Fruit fly (Drosophila melanogaster) whole organism, wandering third instar larva: ENCODE measurements around the gene CG2854.

Experiments used
- CG9705 ChIP-seq: fragments of 200-800 bp; sonication (Bioruptor generic); optimal IDR thresholded peaks from 2 replicates; lab custom pipeline; 2018; ENCODE audit warnings: missing biosample characterization, mild to moderate bottlenecking, missing genetic modification characterization
- CrebA ChIP-seq: fragments of 200-800 bp; sonication (Bioruptor generic); optimal IDR thresholded peaks from 2 replicates; lab custom pipeline; 2016; ENCODE audit warnings: missing biosample characterization, mild to moderate bottlenecking, missing genetic modification characterization, borderline replicate concordance
- Dfd ChIP-seq: fragments of >200 bp; optimal IDR thresholded peaks from 2 replicates; lab custom pipeline; 2017; ENCODE audit warnings: missing biosample characterization, missing genetic modification characterization
- Dif ChIP-seq: fragments of 200-275, 200-300 bp; sonication (Bioruptor generic); optimal IDR thresholded peaks from 2 replicates; lab custom pipeline; 2018; ENCODE audit warnings: missing biosample characterization, missing genetic modification characterization; ENCODE audit not compliant: partially characterized antibody
- HLH106 ChIP-seq: fragments of 200-800 bp; optimal IDR thresholded peaks from 3 replicates; lab custom pipeline; 2019; ENCODE audit warnings: missing biosample characterization, mild to moderate bottlenecking, missing genetic modification characterization, moderate library complexity
- Hnf4 ChIP-seq: fragments of 200-800 bp; sonication (Bioruptor generic); optimal IDR thresholded peaks from 2 replicates; lab custom pipeline; 2016; ENCODE audit warnings: missing biosample characterization, mild to moderate bottlenecking, missing genetic modification characterization
- Hr78 ChIP-seq: fragments of >200 bp; optimal IDR thresholded peaks from 2 replicates; lab custom pipeline; 2017; ENCODE audit warnings: missing biosample characterization, missing genetic modification characterization
- Hr83 ChIP-seq: fragments of 200-300 bp; sonication (Bioruptor generic); optimal IDR thresholded peaks from 2 replicates; lab custom pipeline; 2016; ENCODE audit warnings: missing biosample characterization, mild to moderate bottlenecking, missing genetic modification characterization, moderate library complexity; ENCODE audit not compliant: poor library complexity, severe bottlenecking
- Myc ChIP-seq: fragments of >200 bp; optimal IDR thresholded peaks from 2 replicates; lab custom pipeline; 2017
- N ChIP-seq: fragments of >200 bp; optimal IDR thresholded peaks from 2 replicates; lab custom pipeline; 2018; ENCODE audit warnings: missing biosample characterization, missing external identifiers, missing genetic modification characterization
- OdsH ChIP-seq: fragments of 200-800 bp; sonication (Bioruptor generic); optimal IDR thresholded peaks from 2 replicates; lab custom pipeline; 2016; ENCODE audit warnings: missing biosample characterization, mild to moderate bottlenecking, missing genetic modification characterization
- Rel ChIP-seq, 2 experiments: fragments of 200-800 bp; sonication (Bioruptor generic) in 1 of 2; optimal IDR thresholded peaks; 2 replicates in 1 of 2; 3 replicates in 1 of 2; lab custom pipeline; 2016 to 2019; ENCODE audit warnings: mild to moderate bottlenecking in 2 of 2, missing biosample characterization in 2 of 2, missing genetic modification characterization in 2 of 2, moderate library complexity in 1 of 2
- Sp1 ChIP-seq: fragments of 200-800 bp; sonication (Bioruptor generic); optimal IDR thresholded peaks from 3 replicates; lab custom pipeline; 2019; ENCODE audit warnings: missing biosample characterization, mild to moderate bottlenecking, missing genetic modification characterization, moderate library complexity
- Vsx2 ChIP-seq: fragments of 200-300, 225-300 bp; sonication (Bioruptor generic); optimal IDR thresholded peaks from 2 replicates; lab custom pipeline; 2018; ENCODE audit warnings: missing biosample characterization, missing genetic modification characterization; ENCODE audit not compliant: partially characterized antibody
- br ChIP-seq: fragments of 200-800 bp; sonication (Bioruptor generic); optimal IDR thresholded peaks from 2 replicates; lab custom pipeline; 2016; ENCODE audit warnings: missing biosample characterization, missing genetic modification characterization
- dl ChIP-seq, 2 experiments: fragments of 175-275, 200-275 bp in 1 of 2; fragments of 200-275 bp in 1 of 2; sonication (Bioruptor generic); optimal IDR thresholded peaks; lab custom pipeline; 2018; ENCODE audit warnings: mild to moderate bottlenecking in 2 of 2, missing biosample characterization in 2 of 2, missing genetic modification characterization in 2 of 2, moderate library complexity in 2 of 2; ENCODE audit not compliant: partially characterized antibody in 2 of 2, insufficient read depth in 1 of 2
- dmrt93B ChIP-seq: fragments of 200-800 bp; sonication (Bioruptor generic); optimal IDR thresholded peaks from 2 replicates; lab custom pipeline; 2018; ENCODE audit warnings: missing biosample characterization, mild to moderate bottlenecking, missing genetic modification characterization
- dsf ChIP-seq: sonication (Bioruptor generic); optimal IDR thresholded peaks from 2 replicates; lab custom pipeline; 2016; ENCODE audit warnings: missing biosample characterization, missing genetic modification characterization, borderline replicate concordance
- ey ChIP-seq: fragments of 200-800 bp; sonication (Bioruptor generic); optimal IDR thresholded peaks from 2 replicates; lab custom pipeline; 2016; ENCODE audit warnings: missing biosample characterization, missing genetic modification characterization
- foxo ChIP-seq, 2 experiments: fragments of 200-800 bp; sonication (Bioruptor generic); optimal IDR thresholded peaks; 2 replicates in 1 of 2; 3 replicates in 1 of 2; lab custom pipeline; 2016 to 2017; ENCODE audit warnings: missing biosample characterization in 2 of 2, missing genetic modification characterization in 2 of 2
- fru ChIP-seq: fragments of 200-800 bp; sonication (Bioruptor generic); optimal IDR thresholded peaks from 3 replicates; lab custom pipeline; 2016; ENCODE audit warnings: missing biosample characterization, mild to moderate bottlenecking, missing genetic modification characterization
- h ChIP-seq: fragments of 200-800 bp; sonication (Bioruptor generic); optimal IDR thresholded peaks from 3 replicates; lab custom pipeline; 2016; ENCODE audit warnings: missing biosample characterization, mild to moderate bottlenecking, missing genetic modification characterization
- jim ChIP-seq: fragments of 175-275, 200-325 bp; sonication (Bioruptor generic); optimal IDR thresholded peaks from 2 replicates; lab custom pipeline; 2016; ENCODE audit warnings: missing biosample characterization, mild to moderate bottlenecking, missing genetic modification characterization
- lola ChIP-seq: fragments of >200 bp; optimal IDR thresholded peaks from 2 replicates; lab custom pipeline; 2017; ENCODE audit warnings: missing biosample characterization, missing genetic modification characterization
- pan ChIP-seq: fragments of >200 bp; optimal IDR thresholded peaks from 2 replicates; lab custom pipeline; 2017
- psq ChIP-seq: fragments of 200-800 bp; sonication (Bioruptor generic); optimal IDR thresholded peaks from 3 replicates; lab custom pipeline; 2017; ENCODE audit warnings: missing biosample characterization, mild to moderate bottlenecking, missing genetic modification characterization, moderate library complexity
- rgr ChIP-seq: fragments of 200-800 bp; sonication (Bioruptor generic); optimal IDR thresholded peaks from 3 replicates; lab custom pipeline; 2016; ENCODE audit warnings: missing biosample characterization, mild to moderate bottlenecking, missing genetic modification characterization
- sage ChIP-seq: fragments of 200-800 bp; sonication (Bioruptor generic); optimal IDR thresholded peaks from 2 replicates; lab custom pipeline; 2016; ENCODE audit warnings: missing biosample characterization, mild to moderate bottlenecking, missing genetic modification characterization
- sv ChIP-seq: fragments of 200-800 bp; sonication (Bioruptor generic); optimal IDR thresholded peaks from 3 replicates; lab custom pipeline; 2016; ENCODE audit warnings: missing biosample characterization, missing genetic modification characterization
- tai ChIP-seq: sonication (Bioruptor generic); optimal IDR thresholded peaks from 2 replicates; lab custom pipeline; 2016; ENCODE audit warnings: missing biosample characterization, missing genetic modification characterization
- usp ChIP-seq: fragments of >200 bp; optimal IDR thresholded peaks from 2 replicates; lab custom pipeline; 2017; ENCODE audit warnings: missing biosample characterization, missing genetic modification characterization
- woc ChIP-seq: sonication (Bioruptor generic); optimal IDR thresholded peaks from 2 replicates; lab custom pipeline; 2016; ENCODE audit warnings: missing biosample characterization, mild to moderate bottlenecking, missing genetic modification characterization

Gene CG2854

DNA sequence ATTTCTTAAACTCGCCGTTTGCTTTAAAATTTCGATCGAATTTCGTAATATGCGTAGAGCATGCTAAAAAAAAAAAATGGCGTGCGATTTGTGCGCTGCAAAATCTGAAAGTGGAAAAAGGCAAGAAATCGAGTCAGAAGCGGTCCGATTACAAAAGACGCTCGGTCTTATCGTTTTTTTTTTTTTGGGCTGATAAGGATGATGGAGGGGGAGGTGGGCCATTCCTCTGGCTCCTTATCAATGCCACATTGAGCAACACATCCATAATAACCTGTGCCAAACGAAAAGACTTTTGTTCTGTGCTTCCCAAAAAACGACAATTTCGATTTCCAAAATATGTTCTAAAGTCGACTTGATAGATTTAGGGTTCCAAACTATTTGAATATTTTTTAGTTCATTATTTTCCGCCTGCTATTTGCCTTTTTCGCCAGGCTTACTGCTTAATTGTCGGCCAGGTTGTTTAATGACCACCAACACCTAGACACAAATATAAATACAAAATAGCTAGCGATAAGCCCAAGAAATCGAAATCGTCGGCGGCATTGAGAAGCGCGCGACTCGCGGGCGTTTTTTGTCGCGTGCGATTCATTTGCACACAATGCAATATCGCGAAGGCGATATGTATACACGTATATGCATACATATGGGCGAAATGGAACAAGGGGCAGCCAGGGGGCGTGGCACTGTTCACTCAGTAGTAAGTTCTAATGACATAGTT lies 22.7 kb downstream of the CG2854 start:
- TF ChIP-seq CG9705 (GFP tag; lab: Kevin White, UChicago) (no peak), Myc (peak; percentile 20), Rel (GFP tag; optimal IDR thresholded peaks at IDR 0.05; lab: Kevin White, UChicago) (no peak), Rel (tag; optimal IDR thresholded peaks at IDR 0.05; lab: Kevin White, UChicago) (peak; percentile 55), dmrt93B (GFP tag; lab: Kevin White, UChicago) (no peak), jim (GFP tag; lab: Kevin White, UChicago) (peak; percentile 59), h (GFP tag; lab: Kevin White, UChicago) (no peak), tai (GFP tag; lab: Kevin White, UChicago) (no peak)

DNA sequence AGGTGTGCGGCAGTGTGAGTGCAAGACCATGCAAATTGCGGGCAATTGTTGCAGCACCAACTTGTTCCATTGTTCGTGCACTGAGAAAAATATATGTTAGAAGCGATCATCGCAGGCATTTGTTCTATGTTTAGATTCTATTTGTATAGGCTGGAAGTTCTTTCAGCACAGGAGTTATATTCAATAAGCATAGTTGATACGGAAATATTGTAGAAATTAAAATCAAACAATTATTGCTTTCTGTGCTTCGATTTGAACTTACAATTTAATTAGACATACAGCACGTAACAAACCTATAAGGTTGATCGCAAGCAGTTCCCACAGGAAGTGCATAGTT lies 23.3 kb downstream of the CG2854 start:
- TF ChIP-seq foxo (GFP tag; optimal IDR thresholded peaks at IDR 0.05; lab: Kevin White, UChicago): peak in 1 of 2 experiments; percentile 17
- no peak for TF ChIP-seq CrebA

DNA sequence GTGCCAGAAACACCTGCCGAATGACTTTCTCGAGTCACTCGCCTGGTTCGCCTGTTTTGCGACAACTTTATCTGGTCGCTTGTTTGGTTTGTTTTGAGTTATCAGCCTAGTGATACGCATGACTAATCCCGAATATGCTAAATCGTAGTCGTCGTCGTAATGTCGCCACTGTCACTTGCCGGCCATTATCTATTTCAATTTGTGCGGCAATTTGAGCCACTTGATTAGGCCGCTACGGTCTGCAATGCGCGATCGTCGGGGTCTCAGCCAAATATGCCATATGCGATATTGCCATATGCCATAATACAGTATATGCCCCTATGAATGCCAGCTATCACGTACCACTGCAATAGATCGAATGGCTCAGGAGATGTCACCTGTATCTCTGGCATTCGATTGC lies 25.9 kb downstream of the CG2854 start:
- no peak for TF ChIP-seq Hr78 (GFP tag; lab: Kevin White, UChicago)
- no peak for TF ChIP-seq br (GFP tag; lab: Kevin White, UChicago)
- TF ChIP-seq Hr83: no peak
- no peak for TF ChIP-seq fru (GFP tag; lab: Kevin White, UChicago)
- TF ChIP-seq lola: no peak
- TF ChIP-seq N (GFP tag; lab: Kevin White, UChicago): no peak

dm6 chrX:2354169-2354568 lies 27.2 kb downstream of the CG2854 start:
- TF ChIP-seq OdsH (GFP tag; lab: Kevin White, UChicago) (no peak), Hr78 (GFP tag; lab: Kevin White, UChicago) (no peak), Dfd (GFP tag; lab: Kevin White, UChicago) (no peak), pan (lab: Kevin White, UChicago) (no peak), foxo (GFP tag; optimal IDR thresholded peaks at IDR 0.05; lab: Kevin White, UChicago) (no peak), Hnf4 (GFP tag; lab: Kevin White, UChicago) (no peak), Dif (no peak), h (GFP tag; lab: Kevin White, UChicago) (no peak)

DNA sequence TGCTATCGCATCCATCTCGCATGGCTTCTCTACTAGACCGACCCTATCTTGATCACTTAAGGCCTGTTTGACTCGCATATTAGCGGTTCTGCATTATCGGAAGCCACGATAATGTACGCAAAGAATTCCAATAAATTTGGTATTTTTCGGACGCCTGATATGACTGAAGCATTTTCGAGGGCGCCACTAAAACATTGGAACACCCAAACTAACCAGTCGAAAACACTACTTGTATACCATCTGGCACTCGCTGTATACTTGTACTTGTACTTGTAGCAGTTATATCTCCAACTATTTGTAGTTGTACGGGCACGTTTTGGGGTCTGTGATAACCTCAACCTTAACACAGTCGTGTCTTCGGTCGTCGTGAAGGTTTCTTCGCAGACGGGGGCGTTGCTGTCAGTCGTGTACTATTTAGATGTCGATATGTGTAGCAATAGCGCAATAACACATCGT lies 28.6 kb downstream of the CG2854 start:
- TF ChIP-seq Rel (GFP tag; optimal IDR thresholded peaks at IDR 0.05; lab: Kevin White, UChicago) (no peak), Rel (tag; optimal IDR thresholded peaks at IDR 0.05; lab: Kevin White, UChicago) (no peak), dl (GFP tag; optimal IDR thresholded peaks at IDR 0.05; lab: Kevin White, UChicago; ENCODE audit: insufficient read depth in 1 of 2, partially characterized antibody in 2 of 2) (no peak), br (GFP tag; lab: Kevin White, UChicago) (no peak), Hnf4 (GFP tag; lab: Kevin White, UChicago) (no peak), Hr78 (GFP tag; lab: Kevin White, UChicago) (no peak), woc (GFP tag; lab: Kevin White, UChicago) (no peak), HLH106 (tag; lab: Kevin White, UChicago) (no peak), sv (GFP tag; lab: Kevin White, UChicago) (no peak), OdsH (GFP tag; lab: Kevin White, UChicago) (no peak), Dfd (GFP tag; lab: Kevin White, UChicago) (no peak), foxo (GFP tag; optimal IDR thresholded peaks at IDR 0.05; lab: Kevin White, UChicago) (no peak), rgr (no peak), tai (GFP tag; lab: Kevin White, UChicago) (no peak), sage (GFP tag; lab: Kevin White, UChicago) (no peak), dmrt93B (GFP tag; lab: Kevin White, UChicago) (no peak), ey (GFP tag; lab: Kevin White, UChicago) (no peak), lola (no peak)

DNA sequence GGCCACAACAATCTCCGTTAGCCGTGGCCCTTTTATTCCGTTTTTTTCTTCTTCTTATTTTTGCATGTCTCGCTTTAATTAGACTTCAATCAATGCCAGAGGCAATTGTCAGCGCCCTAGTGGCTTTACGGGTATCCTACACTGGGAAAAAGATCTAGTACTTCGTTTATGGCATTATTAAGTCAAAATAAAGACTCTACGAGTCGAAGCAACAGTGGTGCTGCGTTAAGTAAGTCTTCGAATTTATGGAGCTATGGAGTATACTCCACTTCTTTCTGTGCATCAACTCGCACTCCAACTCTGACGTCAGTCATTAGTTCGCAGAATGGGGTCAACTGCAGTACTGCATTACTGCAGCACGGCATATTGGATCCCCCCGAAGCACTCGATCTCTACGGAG lies 29.5 kb downstream of the CG2854 start:
- TF ChIP-seq fru (GFP tag; lab: Kevin White, UChicago) (no peak), Sp1 (GFP tag; lab: Kevin White, UChicago) (no peak), Rel (GFP tag; optimal IDR thresholded peaks at IDR 0.05; lab: Kevin White, UChicago) (no peak), Rel (tag; optimal IDR thresholded peaks at IDR 0.05; lab: Kevin White, UChicago) (no peak), usp (GFP tag; lab: Kevin White, UChicago) (no peak), N (GFP tag; lab: Kevin White, UChicago) (no peak), psq (GFP tag; lab: Kevin White, UChicago) (no peak), OdsH (GFP tag; lab: Kevin White, UChicago) (no peak), dsf (GFP tag; lab: Kevin White, UChicago) (no peak), CrebA (no peak), Vsx2 (no peak)
- TF ChIP-seq, all 38 proteins: peak for 0
